Fruit fly (Drosophila melanogaster): ENCODE data around the gene ftz-f1.

The ftz-f1 gene

dm6 chr3L:18781653-18782629 lies 19.2 kb downstream of the ftz-f1 start (continued):
- TF ChIP-seq CG10669 (GFP tag; optimal IDR thresholded peaks at IDR 0.05) (peak; percentile 5), CG6792 (GFP tag; optimal IDR thresholded peaks at IDR 0.05) (peak; percentile 45), Lpt (GFP tag; optimal IDR thresholded peaks at IDR 0.05) (no peak), Blimp-1 (GFP tag; optimal IDR thresholded peaks at IDR 0.05) (no peak), CG1621 (tag; optimal IDR thresholded peaks at IDR 0.05) (no peak), CG6854 (GFP tag; optimal IDR thresholded peaks at IDR 0.05) (no peak), Hr38 (GFP tag; optimal IDR thresholded peaks at IDR 0.05) (no peak), CG4318 (GFP tag; optimal IDR thresholded peaks at IDR 0.05) (no peak), CG9139 (GFP tag; optimal IDR thresholded peaks at IDR 0.05) (no peak), Smox (GFP tag; optimal IDR thresholded peaks at IDR 0.05) (no peak), eg (GFP tag; IDR thresholded peaks at IDR 0.05) (peak; percentile 44; the same call in 1 of the 3 replicates), Hr39 (GFP tag; optimal IDR thresholded peaks at IDR 0.05) (no peak), pdm3 (GFP tag; optimal IDR thresholded peaks at IDR 0.05) (peak; percentile 62), CG11762 (GFP tag; optimal IDR thresholded peaks at IDR 0.05; ENCODE audit: insufficient read depth) (peak; percentile 17), CG6808 (GFP tag; optimal IDR thresholded peaks at IDR 0.05) (no peak), CG31627 (GFP tag; optimal IDR thresholded peaks at IDR 0.05) (no peak), dac (GFP tag; optimal IDR thresholded peaks at IDR 0.05) (no peak), CG8632 (GFP tag; optimal IDR thresholded peaks at IDR 0.05) (peak; percentile 52), Sox14 (GFP tag; optimal IDR thresholded peaks at IDR 0.05) (no peak), CG8319 (GFP tag; optimal IDR thresholded peaks at IDR 0.05) (peak; percentile 25), Eip75B (GFP tag; optimal IDR thresholded peaks at IDR 0.05) (peak; percentile 25)

- TF ChIP-seq fkh (GFP tag; optimal IDR thresholded peaks at IDR 0.05) (peak; percentile 55), CG6163 (GFP tag; IDR thresholded peaks at IDR 0.05) (no peak)
Observed at dm6 chr3L:18772014-18772560, 29.0 kb downstream of the ftz-f1 start.

- TF ChIP-seq Sox102F (GFP tag; optimal IDR thresholded peaks at IDR 0.05), result peak; percentile 5
- peak; percentile 82; the same call in 2 of the 3 replicates for TF ChIP-seq CG6163 (GFP tag; IDR thresholded peaks at IDR 0.05)
- TF ChIP-seq Sox15 (GFP tag; optimal IDR thresholded peaks at IDR 0.05), result no peak
- TF ChIP-seq Eip78C (GFP tag), result peak; percentile 87
- peak; percentile 5 for TF ChIP-seq cyc (GFP tag; optimal IDR thresholded peaks at IDR 0.05)
- no peak for TF ChIP-seq Ets21C (GFP tag; optimal IDR thresholded peaks at IDR 0.05)
- peak; percentile 25 for TF ChIP-seq OdsH (GFP tag; optimal IDR thresholded peaks at IDR 0.05)
- no peak for TF ChIP-seq CG1621 (tag; optimal IDR thresholded peaks at IDR 0.05)
- TF ChIP-seq ss (GFP tag; optimal IDR thresholded peaks at IDR 0.05), result peak; percentile 60 to 71
- TF ChIP-seq CG8319 (GFP tag; optimal IDR thresholded peaks at IDR 0.05), result no peak
- peak; percentile 91 for TF ChIP-seq Eip75B (GFP tag; optimal IDR thresholded peaks at IDR 0.05)
- peak; percentile 30; the same call in 1 of the 2 replicates for TF ChIP-seq Gug (GFP tag; IDR thresholded peaks at IDR 0.05)
- peak; percentile 20 for TF ChIP-seq Smox (GFP tag; optimal IDR thresholded peaks at IDR 0.05)
- peak; percentile 90 for TF ChIP-seq eg (GFP tag; IDR thresholded peaks at IDR 0.05)
- peak; percentile 99 for TF ChIP-seq Blimp-1 (GFP tag; optimal IDR thresholded peaks at IDR 0.05)
- peak; percentile 65 for TF ChIP-seq CG34406 (GFP tag; optimal IDR thresholded peaks at IDR 0.05)
- peak; percentile 2 for TF ChIP-seq CG3032 (tag; optimal IDR thresholded peaks at IDR 0.05)
- no peak for TF ChIP-seq Eip93F (GFP tag; optimal IDR thresholded peaks at IDR 0.05)
- TF ChIP-seq salr (GFP tag; optimal IDR thresholded peaks at IDR 0.05), result peak in 1 of 2 experiments; percentile 46
- peak; percentile 98 for TF ChIP-seq vri (GFP tag; optimal IDR thresholded peaks at IDR 0.05)
- peak; percentile 60 for TF ChIP-seq CG8632 (GFP tag; optimal IDR thresholded peaks at IDR 0.05)
- peak; percentile 66 for TF ChIP-seq CG6854 (GFP tag; optimal IDR thresholded peaks at IDR 0.05)
- no peak for TF ChIP-seq fd59A (GFP tag; optimal IDR thresholded peaks at IDR 0.05)
- peak; percentile 60 for TF ChIP-seq pdm3 (GFP tag; optimal IDR thresholded peaks at IDR 0.05)
- TF ChIP-seq dsx (GFP tag; optimal IDR thresholded peaks at IDR 0.05; ENCODE audit: poor library complexity, severe bottlenecking), result peak; percentile 37
- TF ChIP-seq topi (GFP tag; optimal IDR thresholded peaks at IDR 0.05), result peak; percentile 47
- peak; percentile 80 for TF ChIP-seq CG6276 (GFP tag; optimal IDR thresholded peaks at IDR 0.05)
- peak; percentile 39 for TF ChIP-seq acj6 (GFP tag; optimal IDR thresholded peaks at IDR 0.05)
Observed at dm6 chr3L:18771095-18772013, 29.8 kb downstream of the ftz-f1 start.

All from whole organism, prepupa.